Fruit fly (Drosophila melanogaster): ENCODE data around the gene His2Av.

His2Av gene

dm6 chr3R:26821117-26821516 lies 45.6 kb upstream of the His2Av start (continued):
- TF ChIP-seq grau (tag; optimal IDR thresholded peaks at IDR 0.05) (peak; percentile 34), bcd (GFP tag; optimal IDR thresholded peaks at IDR 0.05) (no peak), CG15479 (GFP tag; optimal IDR thresholded peaks at IDR 0.05) (no peak), pros (GFP tag; optimal IDR thresholded peaks at IDR 0.05) (no peak), CG7372 (GFP tag; IDR thresholded peaks at IDR 0.05) (no peak), dati (GFP tag; IDR thresholded peaks at IDR 0.05) (no peak), Nf-YB (GFP tag; optimal IDR thresholded peaks at IDR 0.05) (no peak), CG11398 (GFP tag; optimal IDR thresholded peaks at IDR 0.05) (no peak), sqz (GFP tag; optimal IDR thresholded peaks at IDR 0.05) (no peak), CG9215 (GFP tag; IDR thresholded peaks at IDR 0.05) (no peak), HmgZ (tag; optimal IDR thresholded peaks at IDR 0.05) (no peak), CHES-1-like (GFP tag; optimal IDR thresholded peaks at IDR 0.05) (no peak), CG4360 (GFP tag; IDR thresholded peaks at IDR 0.05) (no peak), CG4424 (GFP tag; optimal IDR thresholded peaks at IDR 0.05) (peak; percentile 17), Myb (GFP tag; optimal IDR thresholded peaks at IDR 0.05) (peak; percentile 17), Drgx (GFP tag; IDR thresholded peaks at IDR 0.05) (peak; percentile 64), ara (GFP tag; IDR thresholded peaks at IDR 0.05) (no peak), odd (GFP tag; optimal IDR thresholded peaks at IDR 0.05) (no peak), Oaz (GFP tag; IDR thresholded peaks at IDR 0.05) (no peak), CG33557 (GFP tag; optimal IDR thresholded peaks at IDR 0.05) (no peak), CG7963 (GFP tag; IDR thresholded peaks at IDR 0.05; ENCODE audit: partially characterized antibody) (no peak), Ravus (GFP tag; IDR thresholded peaks at IDR 0.05) (no peak), trh (GFP tag; optimal IDR thresholded peaks at IDR 0.05) (no peak), phol (tag; optimal IDR thresholded peaks at IDR 0.05) (peak; percentile 21), nmo (GFP tag; optimal IDR thresholded peaks at IDR 0.05) (peak; percentile 11), kni (GFP tag; optimal IDR thresholded peaks at IDR 0.05) (no peak), CG10543 (GFP tag; optimal IDR thresholded peaks at IDR 0.05) (no peak), abd-A (tag; optimal IDR thresholded peaks at IDR 0.05) (no peak), Dbx (GFP tag; IDR thresholded peaks at IDR 0.05) (no peak), jing (GFP tag; optimal IDR thresholded peaks at IDR 0.05) (no peak), CG6791 (GFP tag; IDR thresholded peaks at IDR 0.05; ENCODE audit: partially characterized antibody) (no peak), bsh (GFP tag; optimal IDR thresholded peaks at IDR 0.05) (peak; percentile 18 to 56), CG1647 (GFP tag; optimal IDR thresholded peaks at IDR 0.05) (no peak), CTCF (GFP tag; optimal IDR thresholded peaks at IDR 0.05) (no peak), CG13123 (GFP tag; optimal IDR thresholded peaks at IDR 0.05) (no peak), CG18262 (tag; optimal IDR thresholded peaks at IDR 0.05) (peak; percentile 23), btn (GFP tag; optimal IDR thresholded peaks at IDR 0.05) (no peak), CrebB (tag; optimal IDR thresholded peaks at IDR 0.05) (no peak), CG8388 (GFP tag; optimal IDR thresholded peaks at IDR 0.05) (peak; percentile 16), CG32532 (GFP tag; IDR thresholded peaks at IDR 0.05) (0 out of 2 replicates have a peak, but pooled peaks have one; percentile 21), CG14667 (GFP tag; IDR thresholded peaks at IDR 0.05) (no peak), CG9437 (GFP tag; optimal IDR thresholded peaks at IDR 0.05) (no peak), lmd (GFP tag; IDR thresholded peaks at IDR 0.05) (peak; percentile 31; the same call in 1 of the 2 replicates), pho (GFP tag; optimal IDR thresholded peaks at IDR 0.05) (no peak), CG4282 (GFP tag; optimal IDR thresholded peaks at IDR 0.05) (no peak), CkIIα-i1 (GFP tag; IDR thresholded peaks at IDR 0.05) (no peak), CG8359 (GFP tag; optimal IDR thresholded peaks at IDR 0.05; ENCODE audit: borderline replicate concordance) (no peak), chif (GFP tag; optimal IDR thresholded peaks at IDR 0.05) (peak; percentile 43 to 52), sens (GFP tag) (peak; percentile 50), CG8765 (GFP tag; IDR thresholded peaks at IDR 0.05) (no peak), CG2202 (tag; optimal IDR thresholded peaks at IDR 0.05) (no peak), vvl (GFP tag; IDR thresholded peaks at IDR 0.05) (peak; percentile 49)
